Fruit fly (Drosophila melanogaster) whole organism, embryonic: ENCODE data around the gene IM33.

Source experiments
- BEAF-32 ChIP-seq: fragments of 200-800 bp; sonication (Bioruptor generic); optimal IDR thresholded peaks from 3 replicates; lab custom pipeline; 2017; ENCODE audit warnings: missing biosample characterization, missing genetic modification characterization, mild to moderate bottlenecking, moderate library complexity, missing genetic modification reagents
- Bgb ChIP-seq: fragments of 200-800 bp; sonication (Bioruptor generic); IDR thresholded peaks from 2 replicates; pipeline ENCODE4 v1.3.6; 2022; ENCODE audit warnings: missing biosample characterization, missing genetic modification characterization; ENCODE audit not compliant: partially characterized antibody
- BtbVII ChIP-seq: fragments of 200-800 bp; sonication (Bioruptor generic); optimal IDR thresholded peaks from 3 replicates; lab custom pipeline; 2017; ENCODE audit warnings: missing biosample characterization, mild to moderate bottlenecking, missing genetic modification characterization
- Bteb2 ChIP-seq: fragments of 200-800 bp; sonication (Bioruptor generic); optimal IDR thresholded peaks from 2 replicates; lab custom pipeline; 2016; ENCODE audit warnings: missing biosample characterization, missing genetic modification characterization
- C15 ChIP-seq: fragments of 200-800 bp; sonication (Bioruptor generic); IDR thresholded peaks from 3 replicates; pipeline ENCODE4 v1.3.6; 2022; ENCODE audit warnings: missing biosample characterization, missing genetic modification characterization
- CG10366 ChIP-seq: fragments of 200-800 bp; sonication (Bioruptor generic); IDR thresholded peaks from 2 replicates; pipeline ENCODE4 v1.3.6; 2022; ENCODE audit warnings: missing biosample characterization, missing genetic modification characterization
- CG11456 ChIP-seq: fragments of 200-800 bp; sonication (Bioruptor generic); IDR thresholded peaks from 3 replicates; pipeline ENCODE4 v1.3.6; 2022; ENCODE audit warnings: missing biosample characterization, missing genetic modification characterization
- CG12104 ChIP-seq: fragments of 200-800 bp; sonication (Bioruptor generic); optimal IDR thresholded peaks from 3 replicates; lab custom pipeline; 2016; ENCODE audit warnings: missing biosample characterization, missing genetic modification characterization
- CG12219 ChIP-seq: fragments of 200-800 bp; sonication (Bioruptor generic); optimal IDR thresholded peaks from 3 replicates; lab custom pipeline; 2018; ENCODE audit warnings: missing biosample characterization, mild to moderate bottlenecking, missing genetic modification characterization
- CG13424 ChIP-seq: fragments of 200-800 bp; sonication (Bioruptor generic); optimal IDR thresholded peaks from 2 replicates; lab custom pipeline; 2019; ENCODE audit warnings: missing biosample characterization, mild to moderate bottlenecking, missing genetic modification characterization, moderate library complexity
- CG14860 ChIP-seq: fragments of 200-800 bp; sonication (Bioruptor generic); IDR thresholded peaks from 3 replicates; pipeline ENCODE4 v1.3.6; 2022; ENCODE audit warnings: missing biosample characterization, missing genetic modification characterization; ENCODE audit not compliant: partially characterized antibody
- CG15269 ChIP-seq: fragments of 200-800 bp; sonication (Bioruptor generic); optimal IDR thresholded peaks from 2 replicates; lab custom pipeline; 2018; ENCODE audit warnings: missing biosample characterization, mild to moderate bottlenecking, missing genetic modification characterization, moderate library complexity
- CG2129 ChIP-seq: fragments of 200-800 bp; sonication (Bioruptor generic); IDR thresholded peaks from 2 replicates; pipeline ENCODE4 v1.3.6; 2022; ENCODE audit warnings: missing biosample characterization, missing genetic modification characterization; ENCODE audit not compliant: partially characterized antibody
- CG31388 ChIP-seq: fragments of 200-800 bp; sonication (Bioruptor generic); optimal IDR thresholded peaks from 2 replicates; lab custom pipeline; 2016; ENCODE audit warnings: missing biosample characterization, missing genetic modification characterization
- CG32532 ChIP-seq: fragments of 200-800 bp; sonication (Bioruptor generic); IDR thresholded peaks from 2 replicates; pipeline ENCODE4 v1.3.6; 2022; ENCODE audit warnings: missing biosample characterization, missing genetic modification characterization
- CG3726 ChIP-seq: fragments of 200-800 bp; sonication (Bioruptor generic); IDR thresholded peaks from 3 replicates; pipeline ENCODE4, ENCODE4 v1.3.6; 2022; ENCODE audit warnings: missing biosample characterization, missing genetic modification characterization
- CG42726 ChIP-seq: fragments of 200-800 bp; sonication (Bioruptor generic); IDR thresholded peaks from 2 replicates; pipeline ENCODE4 v1.3.6; 2022; ENCODE audit warnings: missing biosample characterization, missing genetic modification characterization; ENCODE audit not compliant: partially characterized antibody
- CG4360 ChIP-seq: fragments of 200-800 bp; sonication (Bioruptor generic); IDR thresholded peaks from 2 replicates; pipeline ENCODE4 v1.3.6; 2022; ENCODE audit warnings: missing biosample characterization, missing genetic modification characterization
- CG5953 ChIP-seq: fragments of 200-800 bp; sonication (Bioruptor generic); IDR thresholded peaks from 2 replicates; pipeline ENCODE4 v1.3.6; 2022; ENCODE audit warnings: missing biosample characterization, missing genetic modification characterization
- CG6175 ChIP-seq: fragments of 200-800 bp; sonication (Bioruptor generic); IDR thresholded peaks from 3 replicates; pipeline ENCODE4 v1.3.6; 2022; ENCODE audit warnings: missing biosample characterization, missing genetic modification characterization
- CG6254 ChIP-seq: fragments of 200-800 bp; sonication (Bioruptor generic); optimal IDR thresholded peaks from 3 replicates; lab custom pipeline; 2017; ENCODE audit warnings: mild to moderate bottlenecking, missing biosample characterization, missing genetic modification reagents, missing genetic modification characterization
- CG6683 ChIP-seq: fragments of 200-800 bp; sonication (Bioruptor generic); optimal IDR thresholded peaks from 2 replicates; lab custom pipeline; 2017; ENCODE audit warnings: missing biosample characterization, mild to moderate bottlenecking, missing genetic modification characterization, missing genetic modification reagents
- CG7271 ChIP-seq: fragments of 200-800 bp; sonication (Bioruptor generic); optimal IDR thresholded peaks from 2 replicates; lab custom pipeline; 2018; ENCODE audit warnings: missing biosample characterization, mild to moderate bottlenecking, missing genetic modification characterization, moderate library complexity
- CG7963 ChIP-seq: fragments of 200-800 bp; sonication (Bioruptor generic); IDR thresholded peaks from 3 replicates; pipeline ENCODE4 v1.3.6; 2022; ENCODE audit warnings: missing biosample characterization, missing genetic modification characterization; ENCODE audit not compliant: partially characterized antibody
- CG8281 ChIP-seq: fragments of 200-800 bp; sonication (Bioruptor generic); optimal IDR thresholded peaks from 2 replicates; lab custom pipeline; 2018; ENCODE audit warnings: missing biosample characterization, mild to moderate bottlenecking, missing genetic modification characterization, moderate library complexity
- CG8359 ChIP-seq: fragments of 200-800 bp; sonication (Bioruptor generic); optimal IDR thresholded peaks from 2 replicates; lab custom pipeline; 2017; ENCODE audit warnings: missing biosample characterization, mild to moderate bottlenecking, missing genetic modification characterization, borderline replicate concordance
- H15 ChIP-seq: fragments of 200-800 bp; sonication (Bioruptor generic); IDR thresholded peaks from 3 replicates; pipeline ENCODE4 v1.3.6; 2022; ENCODE audit warnings: missing biosample characterization, missing genetic modification characterization
- HLH54F ChIP-seq: fragments of 200-800 bp; sonication (Bioruptor generic); optimal IDR thresholded peaks from 3 replicates; lab custom pipeline; 2016; ENCODE audit warnings: missing biosample characterization, missing genetic modification characterization
- HLHmδ ChIP-seq: fragments of 200-800 bp; sonication (Bioruptor generic); optimal IDR thresholded peaks from 2 replicates; lab custom pipeline; 2018; ENCODE audit warnings: missing biosample characterization, mild to moderate bottlenecking, missing genetic modification characterization, moderate library complexity
- Hand ChIP-seq: fragments of 200-800 bp; sonication (Bioruptor generic); optimal IDR thresholded peaks from 2 replicates; lab custom pipeline; 2017; ENCODE audit warnings: mild to moderate bottlenecking, missing biosample characterization, missing genetic modification reagents, missing genetic modification characterization
- NC2α ChIP-seq: fragments of 200-800 bp; sonication (Bioruptor generic); optimal IDR thresholded peaks from 2 replicates; lab custom pipeline; 2016; ENCODE audit warnings: missing biosample characterization, missing genetic modification characterization
- Ravus ChIP-seq: fragments of 200-800 bp; sonication (Bioruptor generic); IDR thresholded peaks from 2 replicates; pipeline ENCODE4 v1.3.6; 2022; ENCODE audit warnings: missing biosample characterization, missing genetic modification characterization
- Sox100B ChIP-seq: fragments of 200-800 bp; sonication (Bioruptor generic); optimal IDR thresholded peaks from 3 replicates; lab custom pipeline; 2018; ENCODE audit warnings: missing biosample characterization, mild to moderate bottlenecking, missing genetic modification characterization
- Xrp1 ChIP-seq: fragments of 200-800 bp; sonication (Bioruptor generic); IDR thresholded peaks from 2 replicates; pipeline ENCODE4 v1.3.6; 2022; ENCODE audit warnings: missing biosample characterization, missing genetic modification characterization
- aop ChIP-seq: fragments of 200-800 bp; sonication (Bioruptor generic); IDR thresholded peaks from 2 replicates; pipeline ENCODE4 v1.3.6; 2022; ENCODE audit warnings: missing biosample characterization, missing genetic modification characterization
- ase ChIP-seq: fragments of 200-800 bp; sonication (Bioruptor generic); IDR thresholded peaks from 3 replicates; pipeline ENCODE4 v1.3.6; 2022; ENCODE audit warnings: missing biosample characterization, missing genetic modification characterization
- croc ChIP-seq: fragments of 200-800 bp; sonication (Bioruptor generic); conservative IDR thresholded peaks from 3 replicates; pipeline ENCODE4 v1.3.6; 2022; ENCODE audit warnings: missing biosample characterization, missing genetic modification characterization
- en ChIP-seq: fragments of 200-800 bp; sonication (Bioruptor generic); optimal IDR thresholded peaks from 2 replicates; lab custom pipeline; 2016; ENCODE audit warnings: missing biosample characterization, missing genetic modification characterization
- fd102C ChIP-seq: fragments of 200-800 bp; sonication (Bioruptor generic); optimal IDR thresholded peaks from 2 replicates; lab custom pipeline; 2018; ENCODE audit warnings: missing biosample characterization, mild to moderate bottlenecking, missing genetic modification characterization, moderate library complexity
- gsb ChIP-seq: fragments of 200-800 bp; sonication (Bioruptor generic); IDR thresholded peaks from 2 replicates; pipeline ENCODE4 v1.3.6; 2022; ENCODE audit warnings: missing biosample characterization, missing genetic modification characterization
- gsb-n ChIP-seq: fragments of 200-800 bp; sonication (Bioruptor generic); optimal IDR thresholded peaks from 3 replicates; lab custom pipeline; 2018; ENCODE audit warnings: missing biosample characterization, mild to moderate bottlenecking, missing genetic modification characterization
- ken ChIP-seq: fragments of 200-800 bp; sonication (Bioruptor generic); IDR thresholded peaks from 3 replicates; pipeline ENCODE4 v1.3.6; 2022; ENCODE audit warnings: missing biosample characterization, missing genetic modification characterization
- lab ChIP-seq: fragments of 200-800 bp; sonication (Bioruptor generic); optimal IDR thresholded peaks from 3 replicates; lab custom pipeline; 2017; ENCODE audit warnings: missing biosample characterization, missing genetic modification characterization, mild to moderate bottlenecking, moderate library complexity, missing genetic modification reagents
- luna ChIP-seq: fragments of 200-800 bp; sonication (Bioruptor generic); optimal IDR thresholded peaks from 2 replicates; lab custom pipeline; 2016; ENCODE audit warnings: missing biosample characterization, missing genetic modification characterization
- nerfin-1 ChIP-seq: fragments of 200-800 bp; sonication (Bioruptor generic); optimal IDR thresholded peaks from 3 replicates; lab custom pipeline; 2019; ENCODE audit warnings: missing biosample characterization, mild to moderate bottlenecking, missing genetic modification characterization, moderate library complexity
- pb ChIP-seq: fragments of 200-800 bp; sonication (Bioruptor generic); optimal IDR thresholded peaks from 3 replicates; lab custom pipeline; 2016; ENCODE audit warnings: missing biosample characterization, missing genetic modification characterization
- pum ChIP-seq: fragments of 200-800 bp; sonication (Bioruptor generic); optimal IDR thresholded peaks from 2 replicates; lab custom pipeline; 2016; ENCODE audit warnings: missing biosample characterization, missing genetic modification characterization
- zf30C ChIP-seq: fragments of 200-800 bp; sonication (Bioruptor generic); optimal IDR thresholded peaks from 3 replicates; lab custom pipeline; 2018; ENCODE audit warnings: missing biosample characterization, mild to moderate bottlenecking, missing genetic modification characterization

IM33 gene

DNA sequence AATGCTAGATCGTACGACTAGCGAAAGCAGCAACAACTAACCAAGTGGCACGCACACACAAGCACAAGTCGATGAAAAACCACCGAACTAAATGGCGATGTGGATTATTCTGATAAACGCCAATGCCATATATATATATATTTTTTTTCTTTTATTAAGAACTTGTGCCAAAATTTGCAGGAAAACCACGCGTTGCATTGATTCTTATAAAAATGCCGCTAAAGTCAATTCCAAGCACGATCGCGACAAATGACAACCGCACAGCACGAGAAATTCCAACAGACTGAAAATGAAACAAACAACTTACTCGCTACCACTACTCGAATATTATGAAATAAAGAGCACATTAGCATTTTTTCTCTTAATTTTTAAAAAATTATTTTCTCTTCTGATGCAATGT is 39.8 kb downstream of the IM33 start, which contains the start of gene for (continued):
- TF ChIP-seq CG2129 = no peak
- no peak for TF ChIP-seq HLH54F (GFP tag; lab: Kevin White, UChicago)
- no peak for TF ChIP-seq Xrp1 (GFP tag; lab: Robert Waterston, UW)
- TF ChIP-seq, all 482 proteins: peak for 27

DNA sequence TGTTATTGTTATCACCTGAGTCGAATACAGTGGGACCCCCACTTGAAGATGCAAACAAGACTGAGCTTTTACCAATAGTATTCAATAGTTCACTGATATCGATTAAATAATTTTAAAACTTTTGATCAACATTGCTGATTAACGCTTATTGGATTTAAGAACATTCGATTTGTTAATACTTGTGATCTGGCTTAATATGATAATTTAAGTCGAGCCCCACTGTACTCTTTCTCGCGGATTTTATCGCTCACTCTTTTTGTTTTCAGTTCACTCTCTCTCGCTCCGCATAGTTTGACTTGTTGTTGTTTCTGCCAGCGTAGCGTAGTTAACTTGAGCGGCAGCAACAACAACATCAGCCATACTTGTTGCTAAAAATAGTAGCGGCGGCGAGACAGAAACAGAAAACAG is 40.8 kb downstream of the IM33 start:
- peak; percentile 97 for TF ChIP-seq CG11456 (GFP tag; lab: Robert Waterston, UW)
- peak; percentile 97 for TF ChIP-seq Bteb2 (GFP tag; lab: Kevin White, UChicago)
- TF ChIP-seq luna (GFP tag; lab: Kevin White, UChicago) = peak; percentile 96
- peak; percentile 97 for TF ChIP-seq ase (GFP tag; lab: Robert Waterston, UW)
- TF ChIP-seq CG10366 = peak; percentile 98
- peak; percentile 98 for TF ChIP-seq Hand
- TF ChIP-seq pum = peak; percentile 98
- TF ChIP-seq H15 (GFP tag; lab: Robert Waterston, UW) = peak; percentile 96
- TF ChIP-seq BtbVII (GFP tag; lab: Kevin White, UChicago) = peak; percentile 98
- TF ChIP-seq CG12219 (GFP tag; lab: Kevin White, UChicago) = peak; percentile 99
- peak; percentile 98 for TF ChIP-seq nerfin-1 (tag; lab: Kevin White, UChicago)
- TF ChIP-seq CG32532 (GFP tag; lab: Robert Waterston, UW) = peak; percentile 99
- TF ChIP-seq pb = peak; percentile 97
- peak; percentile 94 for TF ChIP-seq CG3726 (GFP tag; lab: Robert Waterston, UW)
- TF ChIP-seq lab = peak; percentile 99
- peak; percentile 96 for TF ChIP-seq NC2α
- TF ChIP-seq CG8281 = peak; percentile 92
- no peak for TF ChIP-seq HLHmδ (GFP tag; lab: Kevin White, UChicago)
- TF ChIP-seq BEAF-32 (GFP tag; lab: Kevin White, UChicago) = peak; percentile 24
- peak; percentile 98 for TF ChIP-seq CG15269 (tag; lab: Kevin White, UChicago)
- TF ChIP-seq CG42726 = no peak
- TF ChIP-seq CG6254 = peak; percentile 96
- peak; percentile 96 for TF ChIP-seq CG6175 (GFP tag; lab: Robert Waterston, UW)
- TF ChIP-seq CG2129 = no peak
- TF ChIP-seq gsb-n (tag; lab: Kevin White, UChicago) = peak; percentile 98
- TF ChIP-seq C15 (GFP tag; lab: Robert Waterston, UW) = peak; percentile 96
- peak; percentile 96 for TF ChIP-seq CG6683 (GFP tag; lab: Kevin White, UChicago)
- peak; percentile 96 for TF ChIP-seq CG12104
- peak; percentile 98 for TF ChIP-seq Sox100B
- TF ChIP-seq gsb (GFP tag; lab: Robert Waterston, UW) = peak; percentile 96
- TF ChIP-seq en = peak; percentile 97
- TF ChIP-seq CG8359 (GFP tag; lab: Kevin White, UChicago) = peak; percentile 95
- no peak for TF ChIP-seq CG7963 (GFP tag; lab: Robert Waterston, UW)
- no peak for TF ChIP-seq Bgb (GFP tag; lab: Robert Waterston, UW)
- TF ChIP-seq croc (GFP tag; lab: Robert Waterston, UW) = peak; percentile 97
- peak; percentile 69 for TF ChIP-seq fd102C (GFP tag; lab: Kevin White, UChicago)
- peak; percentile 99 for TF ChIP-seq CG13424
- TF ChIP-seq CG5953 (GFP tag; lab: Robert Waterston, UW) = peak; percentile 97
- TF ChIP-seq CG4360 (GFP tag; lab: Robert Waterston, UW) = peak; percentile 97
- peak; percentile 98 for TF ChIP-seq ken (GFP tag; lab: Robert Waterston, UW)
- peak; percentile 94 for TF ChIP-seq Ravus (GFP tag; lab: Robert Waterston, UW)
- no peak for TF ChIP-seq CG14860
- peak; percentile 49 for TF ChIP-seq zf30C
- TF ChIP-seq aop (GFP tag; lab: Robert Waterston, UW) = peak; percentile 87
- peak; percentile 90 for TF ChIP-seq CG7271 (tag; lab: Kevin White, UChicago)
- peak; percentile 94 for TF ChIP-seq CG31388
